Fruit fly (Drosophila melanogaster): Measurements from ENCODE around the gene Polr3D.

dm6 chr3L:18081957-18082356 is 27.4 kb downstream of the Polr3D start:
- TF ChIP-seq ci (GFP tag; IDR thresholded peaks at IDR 0.05) (no peak), psq (GFP tag; optimal IDR thresholded peaks at IDR 0.05) (no peak), CG12391 (tag; optimal IDR thresholded peaks at IDR 0.05) (no peak), sd (tag; optimal IDR thresholded peaks at IDR 0.05) (no peak), CG3838 (GFP tag; optimal IDR thresholded peaks at IDR 0.05) (no peak), CG14050 (GFP tag; IDR thresholded peaks at IDR 0.05) (no peak), wek (GFP tag; optimal IDR thresholded peaks at IDR 0.05) (no peak), CG2712 (tag; optimal IDR thresholded peaks at IDR 0.05) (no peak), CG12744 (GFP tag; optimal IDR thresholded peaks at IDR 0.05) (no peak), Bteb2 (GFP tag; optimal IDR thresholded peaks at IDR 0.05) (no peak), Chrac-16 (GFP tag; optimal IDR thresholded peaks at IDR 0.05) (no peak)
